Fruit fly (Drosophila melanogaster): ENCODE data around the gene Rac1.
A peak's percentile ranks its signal among the peaks of the same experiment; 100 is the strongest.

Gene Rac1

dm6 chr3L:1342133-1342580 lies 39.7 kb upstream of the Rac1 start, which contains the start of gene indra (continued):
- TF ChIP-seq Xrp1 (GFP tag; IDR thresholded peaks at IDR 0.05) (peak; percentile 29; the same call in 1 of the 2 replicates), luna (GFP tag; optimal IDR thresholded peaks at IDR 0.05) (peak; percentile 18), CG6689 (GFP tag; IDR thresholded peaks at IDR 0.05) (peak; percentile 56; the same call in 1 of the 2 replicates), chinmo (GFP tag; IDR thresholded peaks at IDR 0.05; ENCODE audit: partially characterized antibody) (no peak), slou (GFP tag; optimal IDR thresholded peaks at IDR 0.05) (peak; percentile 9), mam (GFP tag; optimal IDR thresholded peaks at IDR 0.05) (peak; percentile 52), pb (GFP tag; optimal IDR thresholded peaks at IDR 0.05) (no peak), Dip3 (GFP tag; optimal IDR thresholded peaks at IDR 0.05) (peak; percentile 59), gfzf (GFP tag; optimal IDR thresholded peaks at IDR 0.05) (peak; percentile 79), tx (GFP tag; optimal IDR thresholded peaks at IDR 0.05) (peak; percentile 45), CG2202 (tag; optimal IDR thresholded peaks at IDR 0.05) (no peak), CG18476 (GFP tag; optimal IDR thresholded peaks at IDR 0.05) (peak; percentile 43), CHES-1-like (GFP tag; optimal IDR thresholded peaks at IDR 0.05) (peak; percentile 74), Ssrp (tag; optimal IDR thresholded peaks at IDR 0.05) (peak; percentile 53), CG9437 (GFP tag; optimal IDR thresholded peaks at IDR 0.05) (peak; percentile 96), CG1647 (GFP tag; optimal IDR thresholded peaks at IDR 0.05) (peak; percentile 58), Mad (GFP tag; optimal IDR thresholded peaks at IDR 0.05) (peak; percentile 58), Sry-δ (GFP tag; optimal IDR thresholded peaks at IDR 0.05) (peak; percentile 68), CG34422 (GFP tag; IDR thresholded peaks at IDR 0.05) (peak; percentile 19; the same call in 1 of the 3 replicates), zf30C (GFP tag; optimal IDR thresholded peaks at IDR 0.05) (no peak), Trl (optimal IDR thresholded peaks at IDR 0.05) (no peak), Trl (GFP tag; optimal IDR thresholded peaks at IDR 0.05) (peak; percentile 27), nerfin-1 (tag; optimal IDR thresholded peaks at IDR 0.05) (peak; percentile 33), Bdp1 (GFP tag; optimal IDR thresholded peaks at IDR 0.05) (peak; percentile 20), CG12236 (GFP tag; optimal IDR thresholded peaks at IDR 0.05) (peak; percentile 46), ab (GFP tag; optimal IDR thresholded peaks at IDR 0.05) (peak; percentile 21), jing (GFP tag; optimal IDR thresholded peaks at IDR 0.05) (no peak), Atf6 (GFP tag; IDR thresholded peaks at IDR 0.05) (peak; percentile 44; the same call in 1 of the 2 replicates), tna (GFP tag; IDR thresholded peaks at IDR 0.05; ENCODE audit: partially characterized antibody) (no peak; the same call in 1 of the 2 replicates), HLH4C (GFP tag; IDR thresholded peaks at IDR 0.05; ENCODE audit: partially characterized antibody) (peak; percentile 46; the same call in 2 of the 3 replicates), chn (GFP tag; optimal IDR thresholded peaks at IDR 0.05) (peak; percentile 64), az2 (GFP tag; optimal IDR thresholded peaks at IDR 0.05) (peak; percentile 38), CG33557 (GFP tag; optimal IDR thresholded peaks at IDR 0.05) (peak; percentile 45), CG6854 (GFP tag; optimal IDR thresholded peaks at IDR 0.05) (no peak), mirr (GFP tag; optimal IDR thresholded peaks at IDR 0.05) (peak; percentile 18), Dp (GFP tag; optimal IDR thresholded peaks at IDR 0.05) (peak; percentile 76), Sox102F (GFP tag; optimal IDR thresholded peaks at IDR 0.05) (no peak), Usf (GFP tag; optimal IDR thresholded peaks at IDR 0.05) (peak; percentile 8), YL-1 (GFP tag; optimal IDR thresholded peaks at IDR 0.05) (peak; percentile 96), peb (GFP tag; IDR thresholded peaks at IDR 0.05) (no peak), CG1603 (tag; optimal IDR thresholded peaks at IDR 0.05) (peak; percentile 27), CG3847 (GFP tag; IDR thresholded peaks at IDR 0.05) (peak; percentile 48), tup (GFP tag; optimal IDR thresholded peaks at IDR 0.05) (no peak), eve (GFP tag; optimal IDR thresholded peaks at IDR 0.05) (no peak), H15 (GFP tag; IDR thresholded peaks at IDR 0.05) (no peak), Elba2 (GFP tag; optimal IDR thresholded peaks at IDR 0.05) (peak; percentile 58), ind (GFP tag; optimal IDR thresholded peaks at IDR 0.05) (peak; percentile 56), mld (GFP tag; IDR thresholded peaks at IDR 0.05; ENCODE audit: partially characterized antibody) (0 out of 3 replicates have a peak, but pooled peaks have one; percentile 53), lmd (GFP tag; IDR thresholded peaks at IDR 0.05) (peak; percentile 37; the same call in 1 of the 2 replicates), CG15269 (tag; optimal IDR thresholded peaks at IDR 0.05) (no peak), NfI (GFP tag; optimal IDR thresholded peaks at IDR 0.05) (peak; percentile 67)

All from whole organism, embryonic.